Fruit fly (Drosophila melanogaster) whole organism, adult: ENCODE data around the gene gskt.
A peak's percentile ranks its signal among the peaks of the same experiment; 100 is the strongest.

Experiments used
- CG12768 ChIP-seq: fragments of 200-800 bp; sonication (Bioruptor generic); optimal IDR thresholded peaks from 2 replicates; lab custom pipeline; 2017; ENCODE audit warnings: missing biosample characterization, missing genetic modification characterization, mild to moderate bottlenecking, moderate library complexity, missing genetic modification reagents
- CG1620 ChIP-seq: fragments of 200-800 bp; sonication (Bioruptor generic); optimal IDR thresholded peaks from 2 replicates; lab custom pipeline; 2016; ENCODE audit warnings: missing biosample characterization, missing genetic modification characterization
- CG5204 ChIP-seq: fragments of 200-800 bp; sonication (Bioruptor generic); optimal IDR thresholded peaks from 2 replicates; lab custom pipeline; 2016; ENCODE audit warnings: missing biosample characterization, missing genetic modification characterization
- CG7045 ChIP-seq: fragments of 200-800 bp; sonication (Bioruptor generic); optimal IDR thresholded peaks from 2 replicates; lab custom pipeline; 2017; ENCODE audit warnings: missing biosample characterization, mild to moderate bottlenecking, missing genetic modification characterization
- CG7101 ChIP-seq: fragments of 200-800 bp; sonication (Bioruptor generic); optimal IDR thresholded peaks from 2 replicates; lab custom pipeline; 2018; ENCODE audit warnings: missing biosample characterization, mild to moderate bottlenecking, missing genetic modification characterization, moderate library complexity
- Crg-1 ChIP-seq: fragments of 200-800 bp; sonication (Bioruptor generic); optimal IDR thresholded peaks from 2 replicates; lab custom pipeline; 2016; ENCODE audit warnings: missing biosample characterization, missing genetic modification characterization
- Hr96 ChIP-seq: fragments of 200-800 bp; sonication (Bioruptor generic); optimal IDR thresholded peaks from 2 replicates; lab custom pipeline; 2016; ENCODE audit warnings: missing biosample characterization, missing genetic modification characterization
- Mnt ChIP-seq: fragments of 200-800 bp; sonication (Bioruptor generic); optimal IDR thresholded peaks from 2 replicates; lab custom pipeline; 2016; ENCODE audit warnings: missing biosample characterization, mild to moderate bottlenecking, missing genetic modification characterization
- bab1 ChIP-seq: fragments of 200-800 bp; sonication (Bioruptor generic); optimal IDR thresholded peaks from 3 replicates; lab custom pipeline; 2019; ENCODE audit warnings: missing biosample characterization, mild to moderate bottlenecking, missing genetic modification characterization, moderate library complexity
- cic ChIP-seq: fragments of 200-800 bp; sonication (Bioruptor generic); optimal IDR thresholded peaks from 2 replicates; lab custom pipeline; 2017; ENCODE audit warnings: missing biosample characterization, mild to moderate bottlenecking, missing genetic modification characterization, moderate library complexity
- cnc ChIP-seq, 2 experiments: fragments of >200 bp; optimal IDR thresholded peaks; 2 replicates each; lab custom pipeline; 2017
- kay ChIP-seq: fragments of 200-800 bp; sonication (Bioruptor generic); peaks from one replicate; lab custom pipeline; 2016; ENCODE audit warnings: missing biosample characterization, missing genetic modification characterization, borderline replicate concordance
- ovo ChIP-seq: fragments of 200-800 bp; sonication (Bioruptor generic); optimal IDR thresholded peaks from 2 replicates; lab custom pipeline; 2016; ENCODE audit warnings: missing biosample characterization, missing genetic modification characterization
- pad ChIP-seq: fragments of 200-800 bp; sonication (Bioruptor generic); optimal IDR thresholded peaks from 3 replicates; lab custom pipeline; 2017; ENCODE audit warnings: missing biosample characterization, missing genetic modification characterization, mild to moderate bottlenecking, moderate library complexity, missing genetic modification reagents
- tj ChIP-seq: fragments of 200-800 bp; sonication (Bioruptor generic); optimal IDR thresholded peaks from 3 replicates; lab custom pipeline; 2017; ENCODE audit warnings: missing biosample characterization, mild to moderate bottlenecking, missing genetic modification characterization, moderate library complexity

gskt gene

dm6 chr3R:31419531-31419930, 47.3 kb downstream of the gskt start:
- TF ChIP-seq bab1 (GFP tag; lab: Kevin White, UChicago) (no peak), cic (GFP tag; lab: Kevin White, UChicago) (peak; percentile 11), cnc (optimal IDR thresholded peaks at IDR 0.05; lab: Kevin White, UChicago) (no peak)

DNA sequence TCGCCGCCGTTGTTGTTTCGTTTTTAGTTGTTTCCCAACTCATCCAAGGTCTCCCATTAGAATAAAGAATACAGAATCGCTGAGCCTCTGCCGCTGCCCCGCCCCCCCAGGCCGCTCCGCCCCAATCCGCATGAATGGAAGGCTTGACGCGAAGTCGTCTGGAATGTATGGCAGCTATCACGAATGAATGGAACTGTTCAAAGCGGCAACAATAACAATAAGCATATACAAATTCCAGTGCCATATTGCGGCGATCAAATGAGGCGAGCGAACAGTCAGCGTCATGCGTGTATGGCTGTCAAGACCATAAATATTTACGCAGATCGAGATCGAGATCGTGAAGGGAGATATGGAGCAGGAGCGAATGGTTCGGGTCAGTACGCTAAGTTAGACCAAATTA, 48.4 kb downstream of the gskt start:
- no peak for TF ChIP-seq Crg-1 (GFP tag; lab: Kevin White, UChicago)
- TF ChIP-seq cic (GFP tag; lab: Kevin White, UChicago), result peak; percentile 69
- no peak for TF ChIP-seq CG7101

- TF ChIP-seq CG7045, result no peak
- no peak for TF ChIP-seq cic (GFP tag; lab: Kevin White, UChicago)
- no peak for TF ChIP-seq ovo (GFP tag; lab: Kevin White, UChicago)
- no peak for TF ChIP-seq bab1 (GFP tag; lab: Kevin White, UChicago)
- no peak for TF ChIP-seq CG7101
- TF ChIP-seq kay (GFP tag; lab: Kevin White, UChicago), result no peak
- no peak for TF ChIP-seq CG12768 (GFP tag; lab: Kevin White, UChicago)
- TF ChIP-seq CG1620, result no peak
- no peak for TF ChIP-seq CG5204 (GFP tag; lab: Kevin White, UChicago)
- TF ChIP-seq Crg-1 (GFP tag; lab: Kevin White, UChicago), result no peak
- no peak for TF ChIP-seq Mnt (GFP tag; lab: Kevin White, UChicago)
- TF ChIP-seq Hr96 (GFP tag; lab: Kevin White, UChicago), result no peak
- TF ChIP-seq pad (GFP tag; lab: Kevin White, UChicago), result no peak
- TF ChIP-seq tj (GFP tag; lab: Kevin White, UChicago), result no peak
Measured at dm6 chr3R:31421995-31422394, 49.8 kb downstream of the gskt start.
